Worm (Caenorhabditis elegans) whole organism, L1 larva: ENCODE results near the gene dpy-11.

Experiments used
- C16A3.4 ChIP-seq: fragments of 150-350 bp; optimal IDR thresholded peaks from 2 replicates; lab custom pipeline; 2014; ENCODE audit warnings: missing biosample characterization, missing genetic modification characterization
- Y116A8C.19 ChIP-seq: sonication (generic microtip); optimal IDR thresholded peaks from 2 replicates; lab custom pipeline; 2016; ENCODE audit warnings: missing compliant biosample characterization, missing genetic modification characterization, borderline replicate concordance
- alr-1 ChIP-seq: fragments of 200-800 bp; sonication (Bioruptor generic); optimal IDR thresholded peaks from 2 replicates; lab custom pipeline; 2018; ENCODE audit warnings: borderline replicate concordance, mild to moderate bottlenecking, missing genetic modification characterization, missing compliant biosample characterization
- aly-2 ChIP-seq: fragments of 150-350 bp; optimal IDR thresholded peaks from 2 replicates; lab custom pipeline; 2014; ENCODE audit warnings: missing biosample characterization, missing genetic modification characterization
- blmp-1 ChIP-seq: fragments of 150-350 bp; optimal IDR thresholded peaks from 2 replicates; lab custom pipeline; 2014; ENCODE audit warnings: missing biosample characterization, missing genetic modification characterization
- ceh-8 ChIP-seq: fragments of 200-800 bp; sonication (Bioruptor generic); optimal IDR thresholded peaks from 2 replicates; lab custom pipeline; 2018; ENCODE audit warnings: mild to moderate bottlenecking, missing genetic modification characterization, moderate library complexity, missing compliant biosample characterization
- dpl-1 ChIP-seq, 3 experiments: fragments of 150-350 bp in 2 of 3; sonication (generic microtip) in 1 of 3; optimal IDR thresholded peaks; 2 replicates each; lab custom pipeline; 2014 to 2017; ENCODE audit warnings: missing biosample characterization in 3 of 3, missing genetic modification characterization in 3 of 3, missing genetic modification reagents in 3 of 3
- efl-1 ChIP-seq, 4 experiments: fragments of 150-350 bp; optimal IDR thresholded peaks in 3 of 4; peaks in 1 of 4; 1 replicate in 1 of 4; 2 replicates in 3 of 4; lab custom pipeline; 2014; ENCODE audit warnings: missing biosample characterization in 2 of 4, missing genetic modification characterization in 2 of 4, missing genetic modification reagents in 2 of 4
- egl-13 ChIP-seq: sonication (generic microtip); optimal IDR thresholded peaks from 2 replicates; lab custom pipeline; 2016; ENCODE audit warnings: missing genotype, missing genetic modification reagents, missing genetic modification characterization, missing compliant biosample characterization
- egl-27 ChIP-seq, 2 experiments: fragments of 150-350 bp in 1 of 2; sonication (generic microtip); optimal IDR thresholded peaks; 3 replicates each; lab custom pipeline; 2017 to 2018; ENCODE audit warnings: missing biosample characterization in 2 of 2, missing genetic modification characterization in 2 of 2, missing genetic modification reagents in 2 of 2
- elt-2 ChIP-seq: sonication (generic microtip); optimal IDR thresholded peaks from 2 replicates; lab custom pipeline; 2016; ENCODE audit warnings: missing genetic modification characterization, mild to moderate bottlenecking, inconsistent platforms, missing compliant biosample characterization, missing genetic modification reagents
- elt-3 ChIP-seq, 6 experiments: fragments of 150-350 bp in 1 of 6; sonication (generic microtip); optimal IDR thresholded peaks; 2 replicates each; lab custom pipeline; 2017 to 2018; ENCODE audit warnings: missing biosample characterization in 6 of 6, missing genetic modification characterization in 6 of 6, inconsistent platforms in 1 of 6
- fkh-8 ChIP-seq: sonication (generic microtip); optimal IDR thresholded peaks from 2 replicates; lab custom pipeline; 2016; ENCODE audit warnings: mild to moderate bottlenecking, missing genetic modification characterization, missing compliant biosample characterization
- hpl-2 ChIP-seq: fragments of 150-350 bp; optimal IDR thresholded peaks from 2 replicates; lab custom pipeline; 2014; ENCODE audit warnings: missing biosample characterization, missing genetic modification reagents, missing genetic modification characterization
- lin-14 ChIP-seq: fragments of 200-800 bp; sonication (Bioruptor generic); optimal IDR thresholded peaks from 2 replicates; lab custom pipeline; 2018; ENCODE audit warnings: mild to moderate bottlenecking, missing genetic modification characterization, moderate library complexity, missing compliant biosample characterization
- lin-35 ChIP-seq, 2 experiments: fragments of 150-350 bp; optimal IDR thresholded peaks; 2 replicates each; lab custom pipeline; 2014; ENCODE audit warnings: missing biosample characterization in 2 of 2, missing genetic modification characterization in 2 of 2, missing genetic modification reagents in 2 of 2
- mab-9 ChIP-seq: fragments of 200-800 bp; sonication (Bioruptor generic); IDR thresholded peaks from 2 replicates; pipeline ENCODE4 v1.3.6; 2022; ENCODE audit warnings: missing genetic modification reagents, missing genetic modification characterization, missing compliant biosample characterization
- mep-1 ChIP-seq: fragments of 150-350 bp; optimal IDR thresholded peaks from 2 replicates; lab custom pipeline; 2014; ENCODE audit warnings: missing biosample characterization, missing genetic modification characterization
- nhr-47 ChIP-seq: sonication (generic microtip); optimal IDR thresholded peaks from 2 replicates; lab custom pipeline; 2016; ENCODE audit warnings: mild to moderate bottlenecking, missing genetic modification characterization, moderate library complexity, missing compliant biosample characterization
- nhr-85 ChIP-seq: sonication (generic microtip); peaks from one replicate; lab custom pipeline; 2016; ENCODE audit warnings: missing genetic modification characterization, inconsistent platforms, missing compliant biosample characterization
- nhr-90 ChIP-seq: sonication (generic microtip); optimal IDR thresholded peaks from 2 replicates; lab custom pipeline; 2016; ENCODE audit warnings: mild to moderate bottlenecking, missing genetic modification characterization, missing compliant biosample characterization; ENCODE audit not compliant: poor library complexity
- pax-3 ChIP-seq: fragments of 200-800 bp; sonication (Bioruptor generic); optimal IDR thresholded peaks from 2 replicates; lab custom pipeline; 2018; ENCODE audit warnings: mild to moderate bottlenecking, missing genetic modification characterization, moderate library complexity, missing compliant biosample characterization
- swsn-7 ChIP-seq: sonication (generic microtip); optimal IDR thresholded peaks from 2 replicates; lab custom pipeline; 2016; ENCODE audit warnings: missing genetic modification characterization, missing compliant biosample characterization
- unc-130 ChIP-seq: fragments of 150-350 bp; optimal IDR thresholded peaks from 2 replicates; lab custom pipeline; 2017; ENCODE audit warnings: missing biosample characterization, missing genetic modification characterization, inconsistent platforms
- xbp-1 ChIP-seq: sonication (generic microtip); optimal IDR thresholded peaks from 2 replicates; lab custom pipeline; 2016; ENCODE audit warnings: missing genetic modification characterization, missing compliant biosample characterization

dpy-11 gene

ce11 chrV:6516491-6517304 lies 1.7 kb upstream of the dpy-11 start, which contains the start of gene mdh-1:
mdh-1 (minus strand) TSS chrV:6516526.
- TF ChIP-seq hpl-2 (GFP tag; lab: Kevin White, UChicago) (no peak), elt-2 (peak; percentile 29), efl-1 (optimal IDR thresholded peaks at IDR 0.05; lab: Kevin White, UChicago) (peak in 1 of 2 experiments; percentile 75), efl-1 (GFP tag; optimal IDR thresholded peaks at IDR 0.05 in 1 of 2; lab: Kevin White, UChicago) (peak; percentile 72 to 96), pax-3 (tag; lab: Kevin White, UChicago) (peak; percentile 11), blmp-1 (tag; lab: Kevin White, UChicago) (peak; percentile 62), lin-35 (GFP tag; optimal IDR thresholded peaks at IDR 0.05; lab: Kevin White, UChicago) (peak; percentile 30 to 71), mab-9 (GFP tag; lab: Robert Waterston, UW) (no peak), nhr-47 (peak; percentile 13), alr-1 (tag; lab: Kevin White, UChicago) (no peak), nhr-85 (peak; percentile 30), dpl-1 (GFP tag; optimal IDR thresholded peaks at IDR 0.05; lab: Kevin White, UChicago) (peak; percentile 44 to 79 (median 53)), lin-14 (GFP tag; lab: Kevin White, UChicago) (peak; percentile 58), egl-27 (tag; optimal IDR thresholded peaks at IDR 0.05; lab: Kevin White, UChicago) (peak in 1 of 2 experiments; percentile 25), fkh-8 (tag; lab: Kevin White, UChicago) (peak; percentile 33), elt-3 (tag; optimal IDR thresholded peaks at IDR 0.05; lab: Kevin White, UChicago) (peak in 1 of 6 experiments; percentile 40), mep-1 (peak; percentile 7)
- TF ChIP-seq, all 84 proteins: peak for 13

DNA sequence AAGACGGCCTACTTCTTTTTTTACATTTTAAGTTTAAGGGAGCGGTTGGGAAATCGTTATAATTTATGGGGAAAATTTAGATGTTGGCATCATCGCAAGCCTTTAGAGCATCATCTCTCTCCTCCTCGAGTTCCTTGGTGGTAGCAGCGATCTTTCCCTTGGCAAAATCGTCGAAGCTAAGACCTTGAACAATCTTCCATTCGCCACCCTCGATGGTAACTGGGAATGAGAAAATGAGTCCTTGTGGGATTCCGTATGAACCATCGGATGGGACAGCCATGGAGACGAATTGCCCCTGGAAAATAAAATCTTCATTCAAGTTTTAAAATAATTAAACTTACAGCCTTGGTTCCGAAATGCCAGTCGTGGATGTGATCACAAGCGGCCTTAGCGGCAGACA lies 304 bp upstream of the dpy-11 start:
- TF ChIP-seq unc-130 (tag; lab: Kevin White, UChicago) (no peak), pax-3 (tag; lab: Kevin White, UChicago) (no peak), Y116A8C.19 (tag; lab: Kevin White, UChicago) (no peak)

DNA sequence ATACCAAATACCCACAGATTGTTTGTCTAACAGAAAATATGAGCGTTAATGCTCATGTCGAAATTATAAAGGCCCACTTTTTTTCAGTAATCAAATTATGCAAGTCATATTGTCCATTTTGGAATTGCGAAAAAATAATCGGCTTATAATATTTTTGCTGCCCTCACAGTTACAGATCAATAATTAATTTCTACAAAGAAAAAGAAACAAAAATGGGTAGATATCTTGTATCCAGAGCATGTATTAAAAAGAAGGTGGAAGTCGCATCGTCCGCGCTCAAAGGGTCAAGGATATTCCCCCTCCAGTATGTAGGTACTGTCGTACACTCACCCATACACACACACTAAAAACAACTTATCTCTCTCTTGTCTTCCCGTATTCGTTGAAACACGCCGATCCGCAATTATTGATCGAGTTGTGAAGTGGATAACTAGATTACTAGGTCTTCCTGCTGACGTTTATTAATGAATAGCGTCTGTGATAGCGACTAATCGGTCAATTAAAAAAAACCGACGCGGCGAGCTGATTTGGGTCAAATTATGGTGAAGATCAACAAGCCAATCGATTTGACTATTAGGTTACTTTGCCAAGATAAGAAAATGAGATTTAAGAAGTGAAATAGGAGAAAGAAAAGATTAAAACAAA lies 1.1 kb downstream of the dpy-11 start:
- TF ChIP-seq nhr-85 (peak; percentile 6), blmp-1 (tag; lab: Kevin White, UChicago) (peak; percentile 70), elt-3 (tag; optimal IDR thresholded peaks at IDR 0.05; lab: Kevin White, UChicago) (peak in 1 of 6 experiments; percentile 4), Y116A8C.19 (tag; lab: Kevin White, UChicago) (no peak)

DNA sequence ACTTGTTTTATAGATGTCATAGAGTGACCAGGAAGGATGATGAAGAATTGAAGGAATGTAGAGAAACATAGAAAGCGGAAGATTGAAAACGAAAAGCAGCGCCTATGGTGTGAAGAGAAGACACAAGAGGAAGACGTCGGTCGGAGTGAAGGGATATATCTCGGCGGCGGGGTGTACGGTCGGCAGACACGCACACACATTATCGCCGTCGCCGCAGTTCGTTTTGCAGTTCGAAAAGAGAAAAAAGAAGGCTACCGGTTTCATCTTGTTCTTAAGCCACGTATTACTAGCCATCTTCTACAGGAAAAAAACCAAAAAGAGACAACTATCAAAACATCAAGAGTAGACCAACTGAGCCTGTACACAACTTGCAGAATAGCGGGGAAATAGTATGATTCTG lies 1.7 kb downstream of the dpy-11 start:
- TF ChIP-seq elt-3 (tag; optimal IDR thresholded peaks at IDR 0.05; lab: Kevin White, UChicago) (peak in 1 of 6 experiments; percentile 32), nhr-90 (peak; percentile 19), lin-14 (GFP tag; lab: Kevin White, UChicago) (peak; percentile 72), blmp-1 (tag; lab: Kevin White, UChicago) (peak; percentile 94), efl-1 (optimal IDR thresholded peaks at IDR 0.05; lab: Kevin White, UChicago) (no peak), efl-1 (GFP tag; optimal IDR thresholded peaks at IDR 0.05 in 1 of 2; lab: Kevin White, UChicago) (peak in 1 of 2 experiments; percentile 59), swsn-7 (tag; lab: Kevin White, UChicago) (no peak), ceh-8 (GFP tag; lab: Kevin White, UChicago) (no peak), xbp-1 (peak; percentile 22), egl-13 (tag; lab: Kevin White, UChicago) (no peak)

DNA sequence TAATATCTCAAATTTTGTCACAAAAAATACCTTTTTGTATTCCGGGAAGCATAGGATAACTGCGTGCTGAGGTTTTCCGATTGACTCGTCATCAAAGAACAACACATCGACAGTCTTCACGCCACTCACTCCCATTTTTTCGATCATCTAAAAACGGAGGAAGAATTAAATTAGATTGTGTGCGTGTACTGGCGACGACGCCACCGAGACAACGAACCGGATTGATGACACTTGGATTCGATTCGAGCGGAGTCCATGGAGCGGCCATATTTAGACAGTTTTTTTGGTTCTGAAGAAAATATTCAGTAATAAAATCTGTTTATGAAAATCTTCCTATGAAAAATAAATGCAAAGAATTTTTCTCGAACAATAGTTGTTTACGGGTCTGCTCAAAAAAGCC lies 3.9 kb downstream of the dpy-11 start, which contains the start of gene ubh-1:
Gene ubh-1 (minus strand): TSS at position 289 of the 400 bp plus-strand sequence.
- TF ChIP-seq efl-1 (optimal IDR thresholded peaks at IDR 0.05; lab: Kevin White, UChicago) (no peak), efl-1 (GFP tag; optimal IDR thresholded peaks at IDR 0.05 in 1 of 2; lab: Kevin White, UChicago) (peak in 1 of 2 experiments; percentile 24), C16A3.4 (tag; lab: Kevin White, UChicago) (no peak), dpl-1 (GFP tag; optimal IDR thresholded peaks at IDR 0.05; lab: Kevin White, UChicago) (no peak), elt-3 (tag; optimal IDR thresholded peaks at IDR 0.05; lab: Kevin White, UChicago) (peak in 1 of 6 experiments; percentile 23), aly-2 (tag; lab: Kevin White, UChicago) (no peak), Y116A8C.19 (tag; lab: Kevin White, UChicago) (no peak)
- TF ChIP-seq, all 84 proteins: peak for 2
